Fruit fly (Drosophila melanogaster): ENCODE data around the gene CG43203.

- TF ChIP-seq CG8478 (optimal IDR thresholded peaks at IDR 0.05): no peak
- no peak for TF ChIP-seq CTCF (optimal IDR thresholded peaks at IDR 0.05)
Measured at dm6 chr3R:19369060-19369459, 15.2 kb downstream of the CG43203 start.

All from S2 (cell line).